Fruit fly (Drosophila melanogaster): Measurements from ENCODE around the gene Ibf2.

Gene Ibf2

dm6 chr3R:9224807-9225206 is 33.5 kb downstream of the Ibf2 start (continued):
- TF ChIP-seq CG11398 (GFP tag; optimal IDR thresholded peaks at IDR 0.05), result peak; percentile 9
- peak; percentile 12 for TF ChIP-seq CG12744 (GFP tag; optimal IDR thresholded peaks at IDR 0.05)
- no peak for TF ChIP-seq tna (GFP tag; IDR thresholded peaks at IDR 0.05; ENCODE audit: partially characterized antibody)
- peak; percentile 63 for TF ChIP-seq CG10462 (GFP tag; optimal IDR thresholded peaks at IDR 0.05)
- TF ChIP-seq pb (GFP tag; optimal IDR thresholded peaks at IDR 0.05), result peak; percentile 27
- no peak for TF ChIP-seq usp (GFP tag; optimal IDR thresholded peaks at IDR 0.05)
- TF ChIP-seq dati (GFP tag; IDR thresholded peaks at IDR 0.05), result no peak
- TF ChIP-seq Drgx (GFP tag; IDR thresholded peaks at IDR 0.05), result peak; percentile 74
- peak; percentile 42 for TF ChIP-seq CG7786 (GFP tag; optimal IDR thresholded peaks at IDR 0.05)
- no peak for TF ChIP-seq CG1647 (GFP tag; optimal IDR thresholded peaks at IDR 0.05)
- TF ChIP-seq oc (tag; optimal IDR thresholded peaks at IDR 0.05), result peak; percentile 42
- peak; percentile 47 for TF ChIP-seq kay (GFP tag; optimal IDR thresholded peaks at IDR 0.05)
- TF ChIP-seq CkIIα-i1 (GFP tag; IDR thresholded peaks at IDR 0.05), result no peak
- peak; percentile 58; the same call in 1 of the 2 replicates for TF ChIP-seq Awh (GFP tag; IDR thresholded peaks at IDR 0.05)
- TF ChIP-seq Mrtf (GFP tag; IDR thresholded peaks at IDR 0.05), result 0 out of 3 replicates have a peak, but pooled peaks have one; percentile 29
- no peak for TF ChIP-seq gcm2 (GFP tag; optimal IDR thresholded peaks at IDR 0.05)
- no peak for TF ChIP-seq CG7745 (tag; optimal IDR thresholded peaks at IDR 0.05)
- TF ChIP-seq kni (GFP tag; optimal IDR thresholded peaks at IDR 0.05), result no peak
- TF ChIP-seq bowl (GFP tag; IDR thresholded peaks at IDR 0.05), result no peak
- TF ChIP-seq org-1 (GFP tag; optimal IDR thresholded peaks at IDR 0.05), result no peak
- peak; percentile 42; the same call in 1 of the 2 replicates for TF ChIP-seq seq (GFP tag; IDR thresholded peaks at IDR 0.05)
- no peak for TF ChIP-seq hb (GFP tag; IDR thresholded peaks at IDR 0.05; ENCODE audit: partially characterized antibody)
- peak; percentile 67; the same call in 1 of the 2 replicates for TF ChIP-seq E2f1 (GFP tag; IDR thresholded peaks at IDR 0.05)
- TF ChIP-seq ato (GFP tag; IDR thresholded peaks at IDR 0.05; ENCODE audit: partially characterized antibody), result no peak
- no peak for TF ChIP-seq Lhr (GFP tag; optimal IDR thresholded peaks at IDR 0.05)
- TF ChIP-seq fu2 (GFP tag; optimal IDR thresholded peaks at IDR 0.05), result peak; percentile 42
- TF ChIP-seq Nf-YC (tag; optimal IDR thresholded peaks at IDR 0.05), result peak; percentile 46
- no peak for TF ChIP-seq NFAT (GFP tag; IDR thresholded peaks at IDR 0.05)
- no peak for TF ChIP-seq Hr39 (optimal IDR thresholded peaks at IDR 0.05)
- peak; percentile 11 for TF ChIP-seq CG8359 (GFP tag; optimal IDR thresholded peaks at IDR 0.05; ENCODE audit: borderline replicate concordance)
- peak; percentile 2 for TF ChIP-seq CG10147 (GFP tag; optimal IDR thresholded peaks at IDR 0.05)
- TF ChIP-seq CG12155 (GFP tag; optimal IDR thresholded peaks at IDR 0.05), result peak; percentile 54
- TF ChIP-seq CG7372 (GFP tag; IDR thresholded peaks at IDR 0.05), result peak; percentile 7; the same call in 1 of the 2 replicates
- TF ChIP-seq cg (GFP tag; optimal IDR thresholded peaks at IDR 0.05), result no peak
- TF ChIP-seq CG18599 (GFP tag; optimal IDR thresholded peaks at IDR 0.05), result peak; percentile 66
- TF ChIP-seq sna (GFP tag; IDR thresholded peaks at IDR 0.05; ENCODE audit: partially characterized antibody), result no peak
- no peak for TF ChIP-seq tup (GFP tag; optimal IDR thresholded peaks at IDR 0.05)
- TF ChIP-seq CG4707 (GFP tag; optimal IDR thresholded peaks at IDR 0.05), result no peak
- peak; percentile 84 for TF ChIP-seq CG6689 (GFP tag; IDR thresholded peaks at IDR 0.05)
- peak; percentile 45; the same call in 1 of the 2 replicates for TF ChIP-seq CG4730 (GFP tag; IDR thresholded peaks at IDR 0.05)
- no peak for TF ChIP-seq grn (GFP tag; optimal IDR thresholded peaks at IDR 0.05)
- TF ChIP-seq CG3726 (GFP tag; IDR thresholded peaks at IDR 0.05), result no peak
- peak; percentile 17; the same call in 1 of the 2 replicates for TF ChIP-seq CG14014 (GFP tag; IDR thresholded peaks at IDR 0.05)
- TF ChIP-seq Bgb (GFP tag; IDR thresholded peaks at IDR 0.05; ENCODE audit: partially characterized antibody), result no peak
- TF ChIP-seq NfI (GFP tag; optimal IDR thresholded peaks at IDR 0.05), result peak; percentile 40
- TF ChIP-seq Dp (GFP tag; optimal IDR thresholded peaks at IDR 0.05), result no peak
- peak; percentile 59 for TF ChIP-seq CG17385 (GFP tag; optimal IDR thresholded peaks at IDR 0.05)
- TF ChIP-seq gro (GFP tag; optimal IDR thresholded peaks at IDR 0.05), result no peak
- TF ChIP-seq CG10959 (GFP tag; IDR thresholded peaks at IDR 0.05), result no peak
- TF ChIP-seq Hsf (GFP tag; optimal IDR thresholded peaks at IDR 0.05), result peak; percentile 75
- TF ChIP-seq Sin3A (optimal IDR thresholded peaks at IDR 0.05), result no peak
- TF ChIP-seq Ssrp (tag; optimal IDR thresholded peaks at IDR 0.05), result peak; percentile 70

Measured in whole organism, embryonic.